Fruit fly (Drosophila melanogaster): Measurements from ENCODE around the gene Nop56.

DNA sequence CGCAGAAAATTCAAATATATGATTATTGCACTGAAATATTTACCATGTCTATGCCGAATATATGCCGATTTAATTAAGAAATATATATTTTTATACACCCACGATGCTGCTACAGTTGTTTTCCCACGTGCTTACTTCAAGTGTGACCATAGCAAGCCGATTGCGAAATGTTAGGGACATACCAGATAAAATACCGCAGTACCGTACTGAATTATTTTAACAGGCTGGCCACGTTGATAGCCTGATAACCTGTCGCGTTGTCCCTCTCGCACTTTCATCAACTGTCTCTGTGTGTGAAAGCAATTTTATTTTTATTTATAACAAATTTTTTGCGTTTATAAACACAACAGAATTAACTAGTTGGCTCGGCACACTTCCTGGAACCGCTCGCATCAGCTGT, at the start of gene Nop56, which contains the start of gene mats:
- no peak for TF ChIP-seq Myc (optimal IDR thresholded peaks at IDR 0.05)
- no peak for TF ChIP-seq h (optimal IDR thresholded peaks at IDR 0.05)
